Worm (Caenorhabditis elegans): ENCODE measurements around the gene C27A2.7.

Gene C27A2.7

ce11 chrII:5081124-5081913 is 10.2 kb upstream of the C27A2.7 start, which contains the start of gene dsh-2:
Gene dsh-2 (minus strand): TSS chrII:5081174.
- TF ChIP-seq cebp-2 (GFP tag; IDR thresholded peaks at IDR 0.05): no peak
- peak; percentile 30 for TF ChIP-seq ceh-27 (GFP tag; optimal IDR thresholded peaks at IDR 0.05)
- TF ChIP-seq somi-1 (GFP tag; optimal IDR thresholded peaks at IDR 0.05): no peak
- TF ChIP-seq mes-4 (tag; optimal IDR thresholded peaks at IDR 0.05): no peak
- TF ChIP-seq pbrm-1 (GFP tag; IDR thresholded peaks at IDR 0.05): no peak
- peak; percentile 11 for TF ChIP-seq attf-5 (GFP tag; optimal IDR thresholded peaks at IDR 0.05)
- peak; percentile 33 for TF ChIP-seq lin-40 (tag; optimal IDR thresholded peaks at IDR 0.05)
- TF ChIP-seq lag-1 (GFP tag; IDR thresholded peaks at IDR 0.05): no peak
- no peak for TF ChIP-seq unc-130 (GFP tag; optimal IDR thresholded peaks at IDR 0.05)
- no peak for TF ChIP-seq F49E8.2 (tag; optimal IDR thresholded peaks at IDR 0.05; ENCODE audit: insufficient read depth)
- TF ChIP-seq Y67H2A.10 (GFP tag; conservative IDR thresholded peaks at IDR 0.05): no peak
- TF ChIP-seq dox-1 (GFP tag; IDR thresholded peaks at IDR 0.05): peak; percentile 54; the same call in 1 of the 2 replicates
- TF ChIP-seq snpc-4 (GFP tag; optimal IDR thresholded peaks at IDR 0.05): no peak
- peak in 2 of 4 experiments; percentile 13 to 53 for TF ChIP-seq snpc-4 (tag; optimal IDR thresholded peaks at IDR 0.05)
- no peak for TF ChIP-seq let-607 (tag; optimal IDR thresholded peaks at IDR 0.05)
- TF ChIP-seq F23B12.7 (tag; optimal IDR thresholded peaks at IDR 0.05; ENCODE audit: insufficient read depth): no peak
- TF ChIP-seq cebp-1 (GFP tag; IDR thresholded peaks at IDR 0.05): peak; percentile 56; the same call in 1 of the 2 replicates
- TF ChIP-seq cebp-1 (tag; optimal IDR thresholded peaks at IDR 0.05): peak; percentile 90
- TF ChIP-seq B0035.1 (tag; optimal IDR thresholded peaks at IDR 0.05): no peak
- no peak for TF ChIP-seq mxl-1 (tag; optimal IDR thresholded peaks at IDR 0.05)
- TF ChIP-seq attf-6 (GFP tag; IDR thresholded peaks at IDR 0.05): no peak
- TF ChIP-seq efl-1 (GFP tag; optimal IDR thresholded peaks at IDR 0.05): peak; percentile 18
- peak; percentile 44 for TF ChIP-seq D2030.7 (GFP tag; IDR thresholded peaks at IDR 0.05)
- TF ChIP-seq nhr-120 (GFP tag; IDR thresholded peaks at IDR 0.05): no peak
- TF ChIP-seq lin-35 (GFP tag; optimal IDR thresholded peaks at IDR 0.05): no peak
- TF ChIP-seq mel-28 (tag; optimal IDR thresholded peaks at IDR 0.05; ENCODE audit: borderline replicate concordance): no peak
- TF ChIP-seq atf-7 (tag; optimal IDR thresholded peaks at IDR 0.05): no peak
- TF ChIP-seq madf-3 (GFP tag; IDR thresholded peaks at IDR 0.05): no peak
- no peak for TF ChIP-seq ama-1 (optimal IDR thresholded peaks at IDR 0.05)
- TF ChIP-seq ama-1 (GFP tag; optimal IDR thresholded peaks at IDR 0.05): no peak
- no peak for TF ChIP-seq F22D6.2 (tag; optimal IDR thresholded peaks at IDR 0.05)
- no peak for TF ChIP-seq Y53G8AR.9 (GFP tag; conservative IDR thresholded peaks at IDR 0.05)
- peak; percentile 40 for TF ChIP-seq lin-54 (GFP tag; optimal IDR thresholded peaks at IDR 0.05)
- TF ChIP-seq zfh-2 (GFP tag; conservative IDR thresholded peaks at IDR 0.05): no peak
- no peak for TF ChIP-seq zim-3 (tag; optimal IDR thresholded peaks at IDR 0.05)
- no peak for TF ChIP-seq dpl-1 (GFP tag; optimal IDR thresholded peaks at IDR 0.05)
- TF ChIP-seq ceh-79 (tag; optimal IDR thresholded peaks at IDR 0.05): no peak
- TF ChIP-seq sdz-38 (tag; optimal IDR thresholded peaks at IDR 0.05): no peak
- TF ChIP-seq tbp1 (GFP tag; optimal IDR thresholded peaks at IDR 0.05): peak; percentile 44
- no peak for TF ChIP-seq B0261.1 (tag; optimal IDR thresholded peaks at IDR 0.05)
- TF ChIP-seq bed-2 (GFP tag; IDR thresholded peaks at IDR 0.05): no peak
- TF ChIP-seq ceh-58 (GFP tag; IDR thresholded peaks at IDR 0.05): no peak
- TF ChIP-seq nhr-80 (tag; optimal IDR thresholded peaks at IDR 0.05): peak; percentile 49
- TF ChIP-seq T07F8.4 (tag; optimal IDR thresholded peaks at IDR 0.05): no peak
- TF ChIP-seq B0019.2 (GFP tag; conservative IDR thresholded peaks at IDR 0.05): no peak
- TF ChIP-seq ets-4 (GFP tag; optimal IDR thresholded peaks at IDR 0.05): no peak
- TF ChIP-seq gei-17 (GFP tag; optimal IDR thresholded peaks at IDR 0.05): no peak
- TF ChIP-seq mcd-1 (GFP tag; IDR thresholded peaks at IDR 0.05): peak; percentile 50

Data from whole organism, young adult.